Worm (Caenorhabditis elegans) whole organism, mixed stage, embryonic: ENCODE measurements around the gene C55C3.6.

Experiments used
- cnd-1 ChIP-seq: fragments of 200-800 bp; sonication (Bioruptor generic); optimal IDR thresholded peaks from 2 replicates; lab custom pipeline; 2018; ENCODE audit warnings: mild to moderate bottlenecking, missing genetic modification characterization, missing compliant biosample characterization
- mep-1 ChIP-seq: fragments of 150-350 bp; optimal IDR thresholded peaks from 2 replicates; lab custom pipeline; 2017; ENCODE audit warnings: missing biosample characterization, missing genetic modification reagents, missing genetic modification characterization, inconsistent platforms
- nhr-2 ChIP-seq: fragments of 150-350 bp; optimal IDR thresholded peaks from 2 replicates; lab custom pipeline; 2014; ENCODE audit warnings: missing biosample characterization, missing genetic modification characterization
- nhr-76 ChIP-seq: sonication (generic microtip); optimal IDR thresholded peaks from 2 replicates; lab custom pipeline; 2017; ENCODE audit warnings: missing biosample characterization, missing genetic modification characterization
- unc-39 ChIP-seq: fragments of 150-350 bp; optimal IDR thresholded peaks from 2 replicates; lab custom pipeline; 2014; ENCODE audit warnings: missing biosample characterization, missing genetic modification characterization

ce11 chrIV:5659461-5659860 is 23.5 kb upstream of the C55C3.6 start:
- TF ChIP-seq unc-39, result no peak
- no peak for TF ChIP-seq mep-1 (tag; lab: Kevin White, UChicago)
- TF ChIP-seq nhr-76 (tag; lab: Kevin White, UChicago), result no peak
- TF ChIP-seq nhr-2 (tag; lab: Kevin White, UChicago), result no peak
- TF ChIP-seq cnd-1 (tag; lab: Kevin White, UChicago), result no peak
